Worm (Caenorhabditis elegans): ENCODE data around the gene F22B7.1.

- TF ChIP-seq fkh-10 (GFP tag; optimal IDR thresholded peaks at IDR 0.05) (no peak), nfya-1 (tag; optimal IDR thresholded peaks at IDR 0.05) (no peak), ceh-30 (tag; optimal IDR thresholded peaks at IDR 0.05) (no peak), pha-4 (tag; optimal IDR thresholded peaks at IDR 0.05) (no peak), K02D7.2 (tag; optimal IDR thresholded peaks at IDR 0.05) (no peak), sox-4 (tag; optimal IDR thresholded peaks at IDR 0.05) (no peak)
Measured at ce11 chrIII:8655412-8655811, 9.7 kb upstream of the F22B7.1 start.
